Fruit fly (Drosophila melanogaster) whole organism, adult: ENCODE measurements around the gene Hel25E.

Experiments
- CG11617 ChIP-seq: fragments of 200-800 bp; sonication (Bioruptor generic); optimal IDR thresholded peaks from 2 replicates; lab custom pipeline; 2017; ENCODE audit warnings: mild to moderate bottlenecking, missing biosample characterization, missing genetic modification reagents, missing genetic modification characterization
- CG7045 ChIP-seq: fragments of 200-800 bp; sonication (Bioruptor generic); optimal IDR thresholded peaks from 2 replicates; lab custom pipeline; 2017; ENCODE audit warnings: missing biosample characterization, mild to moderate bottlenecking, missing genetic modification characterization
- CG7101 ChIP-seq: fragments of 200-800 bp; sonication (Bioruptor generic); optimal IDR thresholded peaks from 2 replicates; lab custom pipeline; 2018; ENCODE audit warnings: missing biosample characterization, mild to moderate bottlenecking, missing genetic modification characterization, moderate library complexity
- Clk ChIP-seq: fragments of 200-800 bp; sonication (Bioruptor generic); optimal IDR thresholded peaks from 2 replicates; lab custom pipeline; 2017; ENCODE audit warnings: missing biosample characterization, missing genetic modification characterization
- cnc ChIP-seq, 2 experiments: fragments of >200 bp; optimal IDR thresholded peaks; 2 replicates each; lab custom pipeline; 2017

- TF ChIP-seq CG7045, result no peak
- no peak for TF ChIP-seq Clk (GFP tag; lab: Kevin White, UChicago)
- no peak for TF ChIP-seq CG11617 (GFP tag; lab: Kevin White, UChicago)
- TF ChIP-seq CG7101 (tag; lab: Kevin White, UChicago), result no peak
- no peak for TF ChIP-seq cnc (optimal IDR thresholded peaks at IDR 0.05; lab: Kevin White, UChicago)
Observed at dm6 chr2L:5554818-5555217, 12.7 kb upstream of the Hel25E start, which contains the start of gene GluRIIA.
